Worm (Caenorhabditis elegans): ENCODE measurements around the gene taf-11.3.

taf-11.3 gene

ce11 chrIII:10533310-10533709 is 28.3 kb upstream of the taf-11.3 start:
- TF ChIP-seq nhr-25 (tag; optimal IDR thresholded peaks at IDR 0.05), result peak; percentile 27
- no peak for TF ChIP-seq elt-3 (tag; optimal IDR thresholded peaks at IDR 0.05)
- TF ChIP-seq gmeb-1 (tag; optimal IDR thresholded peaks at IDR 0.05), result peak; percentile 57
- TF ChIP-seq nhr-6 (tag; optimal IDR thresholded peaks at IDR 0.05), result no peak
- no peak for TF ChIP-seq skn-1 (tag; optimal IDR thresholded peaks at IDR 0.05)
- TF ChIP-seq R02D3.7 (tag; optimal IDR thresholded peaks at IDR 0.05), result no peak
- TF ChIP-seq nhr-10 (tag; optimal IDR thresholded peaks at IDR 0.05), result no peak
- TF ChIP-seq lin-39 (tag; optimal IDR thresholded peaks at IDR 0.05), result no peak
- peak; percentile 6 for TF ChIP-seq blmp-1 (tag; optimal IDR thresholded peaks at IDR 0.05; ENCODE audit: insufficient read depth)
- TF ChIP-seq mab-5 (tag; optimal IDR thresholded peaks at IDR 0.05), result no peak
- no peak for TF ChIP-seq alr-1 (tag; optimal IDR thresholded peaks at IDR 0.05)
- no peak for TF ChIP-seq ceh-82 (tag; optimal IDR thresholded peaks at IDR 0.05)
- TF ChIP-seq nhr-23 (tag; optimal IDR thresholded peaks at IDR 0.05), result no peak
- TF ChIP-seq lsy-2 (tag; optimal IDR thresholded peaks at IDR 0.05), result no peak
- no peak for TF ChIP-seq mbf-1 (tag; optimal IDR thresholded peaks at IDR 0.05)
- no peak for TF ChIP-seq nhr-12 (tag; optimal IDR thresholded peaks at IDR 0.05)
- no peak for TF ChIP-seq elt-1 (tag; optimal IDR thresholded peaks at IDR 0.05)
- no peak for TF ChIP-seq ama-1 (optimal IDR thresholded peaks at IDR 0.05)
- peak; percentile 86 for TF ChIP-seq crh-2 (tag; optimal IDR thresholded peaks at IDR 0.05)
- no peak for TF ChIP-seq nhr-11 (tag; optimal IDR thresholded peaks at IDR 0.05)
- TF ChIP-seq peb-1 (tag; optimal IDR thresholded peaks at IDR 0.05), result no peak
- TF ChIP-seq ztf-4 (tag; optimal IDR thresholded peaks at IDR 0.05), result no peak
- peak; percentile 67 for TF ChIP-seq nhr-21 (tag; optimal IDR thresholded peaks at IDR 0.05)
- TF ChIP-seq C34F6.9 (tag; optimal IDR thresholded peaks at IDR 0.05), result no peak
- TF ChIP-seq mdl-1 (tag; optimal IDR thresholded peaks at IDR 0.05), result no peak
- no peak for TF ChIP-seq unc-62 (GFP tag; optimal IDR thresholded peaks at IDR 0.05)
- peak; percentile 55 for TF ChIP-seq sma-3 (GFP tag; optimal IDR thresholded peaks at IDR 0.05)
- TF ChIP-seq sem-4 (tag; optimal IDR thresholded peaks at IDR 0.05), result no peak
- TF ChIP-seq dmd-4 (tag; optimal IDR thresholded peaks at IDR 0.05), result no peak
- no peak for TF ChIP-seq ztf-11 (tag; optimal IDR thresholded peaks at IDR 0.05)
- TF ChIP-seq unc-39 (tag; optimal IDR thresholded peaks at IDR 0.05), result no peak
- TF ChIP-seq nhr-129 (tag; optimal IDR thresholded peaks at IDR 0.05), result peak; percentile 75
- no peak for TF ChIP-seq unc-55 (GFP tag; optimal IDR thresholded peaks at IDR 0.05)
- TF ChIP-seq snpc-4 (tag; optimal IDR thresholded peaks at IDR 0.05), result no peak
- no peak for TF ChIP-seq zag-1 (tag; optimal IDR thresholded peaks at IDR 0.05)
- peak; percentile 19 for TF ChIP-seq F13H6.1 (tag; optimal IDR thresholded peaks at IDR 0.05)
- TF ChIP-seq sma-9 (GFP tag; optimal IDR thresholded peaks at IDR 0.05), result peak; percentile 67
- TF ChIP-seq sma-9 (tag; optimal IDR thresholded peaks at IDR 0.05), result no peak
- no peak for TF ChIP-seq aly-2 (tag; optimal IDR thresholded peaks at IDR 0.05)
- peak; percentile 96 for TF ChIP-seq fos-1 (tag; optimal IDR thresholded peaks at IDR 0.05)
- no peak for TF ChIP-seq ZK546.5 (tag; optimal IDR thresholded peaks at IDR 0.05)
- no peak for TF ChIP-seq lin-11 (tag; optimal IDR thresholded peaks at IDR 0.05)
- TF ChIP-seq nhr-237 (tag; optimal IDR thresholded peaks at IDR 0.05), result no peak
- no peak for TF ChIP-seq nhr-77 (tag; optimal IDR thresholded peaks at IDR 0.05)
- no peak for TF ChIP-seq lin-13 (GFP tag; optimal IDR thresholded peaks at IDR 0.05)
- TF ChIP-seq ceh-16 (tag; optimal IDR thresholded peaks at IDR 0.05), result no peak
- no peak for TF ChIP-seq Y55F3AM.14 (GFP tag; optimal IDR thresholded peaks at IDR 0.05)
- TF ChIP-seq ztf-1 (GFP tag; conservative IDR thresholded peaks at IDR 0.05), result no peak
- no peak for TF ChIP-seq egl-27 (tag; optimal IDR thresholded peaks at IDR 0.05)

DNA sequence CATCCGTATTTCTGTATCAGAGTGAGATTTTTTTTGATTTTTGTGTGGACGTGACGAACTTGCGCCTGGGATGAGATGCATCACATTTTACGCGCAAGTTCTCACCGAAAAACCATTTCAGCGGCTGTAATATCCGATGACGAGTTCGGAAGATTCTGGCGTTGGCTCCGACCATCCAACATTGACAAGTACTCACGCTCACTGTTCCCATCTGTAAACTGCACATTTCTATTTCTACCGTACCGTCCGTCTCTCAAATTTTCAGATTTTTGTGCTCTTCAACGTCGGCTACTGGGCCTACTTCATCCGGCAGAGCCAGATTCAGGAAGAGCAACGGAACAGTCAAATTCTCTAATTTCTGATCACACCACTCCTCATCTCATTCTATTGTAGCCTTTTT is 22.4 kb upstream of the taf-11.3 start:
- TF ChIP-seq nhr-129 (tag; optimal IDR thresholded peaks at IDR 0.05), result no peak
- TF ChIP-seq ztf-4 (tag; optimal IDR thresholded peaks at IDR 0.05), result no peak
- TF ChIP-seq elt-3 (tag; optimal IDR thresholded peaks at IDR 0.05), result no peak
- no peak for TF ChIP-seq sma-3 (GFP tag; optimal IDR thresholded peaks at IDR 0.05)
- TF ChIP-seq lin-13 (GFP tag; optimal IDR thresholded peaks at IDR 0.05), result no peak
- no peak for TF ChIP-seq elt-1 (tag; optimal IDR thresholded peaks at IDR 0.05)
- TF ChIP-seq skn-1 (tag; optimal IDR thresholded peaks at IDR 0.05), result no peak
- TF ChIP-seq lsy-2 (tag; optimal IDR thresholded peaks at IDR 0.05), result no peak
- no peak for TF ChIP-seq snpc-4 (tag; optimal IDR thresholded peaks at IDR 0.05)
- TF ChIP-seq sem-4 (tag; optimal IDR thresholded peaks at IDR 0.05), result no peak
- no peak for TF ChIP-seq ceh-16 (tag; optimal IDR thresholded peaks at IDR 0.05)
- TF ChIP-seq F13H6.1 (tag; optimal IDR thresholded peaks at IDR 0.05), result no peak
- no peak for TF ChIP-seq nhr-23 (tag; optimal IDR thresholded peaks at IDR 0.05)
- no peak for TF ChIP-seq fos-1 (tag; optimal IDR thresholded peaks at IDR 0.05)

Data from whole organism, L2 larva.